Fruit fly (Drosophila melanogaster) whole organism, adult: ENCODE measurements around the gene RpL30.

ENCODE experiments used
- CG5204 ChIP-seq: fragments of 200-800 bp; sonication (Bioruptor generic); optimal IDR thresholded peaks from 2 replicates; lab custom pipeline; 2016; ENCODE audit warnings: missing biosample characterization, missing genetic modification characterization
- cnc ChIP-seq, 2 experiments: fragments of >200 bp; optimal IDR thresholded peaks; 2 replicates each; lab custom pipeline; 2017
- tj ChIP-seq: fragments of 200-800 bp; sonication (Bioruptor generic); optimal IDR thresholded peaks from 3 replicates; lab custom pipeline; 2017; ENCODE audit warnings: missing biosample characterization, mild to moderate bottlenecking, missing genetic modification characterization, moderate library complexity

dm6 chr2L:19002959-19003371, 6.1 kb downstream of the RpL30 start, which contains the start of gene CG31793:
- TF ChIP-seq cnc (optimal IDR thresholded peaks at IDR 0.05; lab: Kevin White, UChicago), result no peak
- TF ChIP-seq CG5204 (GFP tag; lab: Kevin White, UChicago), result peak; percentile 12
- TF ChIP-seq tj (GFP tag; lab: Kevin White, UChicago), result no peak
